Worm (Caenorhabditis elegans): Measurements from ENCODE around the gene orc-5.

- TF ChIP-seq athp-1 (tag; optimal IDR thresholded peaks at IDR 0.05) (no peak), madf-8 (GFP tag; conservative IDR thresholded peaks at IDR 0.05) (peak; percentile 72), lsl-1 (GFP tag; optimal IDR thresholded peaks at IDR 0.05) (peak; percentile 37), pha-4 (tag; optimal IDR thresholded peaks at IDR 0.05) (no peak)
Measured at ce11 chrIV:10734527-10735436, at the start of gene orc-5, which contains the start of gene cyb-1.

Measured in whole organism, young adult.